Worm (Caenorhabditis elegans): ENCODE data around the gene F36H1.11.

Gene F36H1.11

DNA sequence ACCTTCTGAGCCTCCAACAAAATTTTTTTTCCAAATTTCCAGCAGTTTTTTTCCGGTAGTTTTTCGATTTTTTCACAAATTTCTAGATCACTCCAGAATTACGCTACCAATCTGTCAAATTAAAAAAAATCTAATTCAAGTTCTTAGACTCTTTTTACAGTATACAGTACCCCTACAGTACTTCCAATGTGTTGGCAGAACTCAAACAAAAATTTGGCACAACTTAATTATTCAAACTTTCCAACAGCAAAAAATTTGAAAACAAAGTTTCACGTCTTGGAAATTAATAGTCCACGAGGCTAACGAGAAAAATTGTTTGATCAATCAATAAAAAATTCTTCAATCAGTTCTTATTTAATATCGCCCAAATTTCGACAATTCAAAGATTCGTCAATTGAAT is 835 bp downstream of the F36H1.11 start, which contains the start of gene F36H1.3:
TSS of gene F36H1.3 (plus strand) at position 323 of the 400 bp plus-strand sequence.
- TF ChIP-seq ccch-3 (GFP tag; optimal IDR thresholded peaks at IDR 0.05) (no peak), nhr-120 (GFP tag; IDR thresholded peaks at IDR 0.05) (no peak), die-1 (tag; optimal IDR thresholded peaks at IDR 0.05) (no peak)

DNA sequence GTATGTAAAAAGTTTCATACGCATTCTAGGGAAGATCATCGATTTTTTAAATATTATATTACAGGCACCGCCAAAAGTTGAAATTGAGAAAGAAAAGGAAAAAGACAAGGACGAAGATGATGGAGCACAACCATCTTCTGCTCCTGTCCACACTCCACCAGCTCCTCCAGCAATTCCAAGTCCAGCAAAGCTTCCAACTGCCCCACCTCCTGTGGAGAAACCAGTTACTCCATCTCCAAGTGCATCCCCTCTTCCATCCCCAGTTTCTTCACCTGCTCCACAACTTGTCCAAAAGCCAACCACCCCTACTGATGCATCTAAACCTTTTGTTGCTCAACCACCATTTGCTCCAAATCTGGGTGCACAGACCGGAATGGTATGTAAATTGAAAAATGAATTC is 3.0 kb downstream of the F36H1.11 start:
- no peak for TF ChIP-seq hmg-20 (GFP tag; IDR thresholded peaks at IDR 0.05)
- no peak for TF ChIP-seq let-526 (GFP tag; IDR thresholded peaks at IDR 0.05)
- no peak for TF ChIP-seq bed-1 (GFP tag; IDR thresholded peaks at IDR 0.05)
- TF ChIP-seq madf-8 (GFP tag; conservative IDR thresholded peaks at IDR 0.05): no peak
- no peak for TF ChIP-seq F23B12.7 (tag; optimal IDR thresholded peaks at IDR 0.05; ENCODE audit: insufficient read depth)

DNA sequence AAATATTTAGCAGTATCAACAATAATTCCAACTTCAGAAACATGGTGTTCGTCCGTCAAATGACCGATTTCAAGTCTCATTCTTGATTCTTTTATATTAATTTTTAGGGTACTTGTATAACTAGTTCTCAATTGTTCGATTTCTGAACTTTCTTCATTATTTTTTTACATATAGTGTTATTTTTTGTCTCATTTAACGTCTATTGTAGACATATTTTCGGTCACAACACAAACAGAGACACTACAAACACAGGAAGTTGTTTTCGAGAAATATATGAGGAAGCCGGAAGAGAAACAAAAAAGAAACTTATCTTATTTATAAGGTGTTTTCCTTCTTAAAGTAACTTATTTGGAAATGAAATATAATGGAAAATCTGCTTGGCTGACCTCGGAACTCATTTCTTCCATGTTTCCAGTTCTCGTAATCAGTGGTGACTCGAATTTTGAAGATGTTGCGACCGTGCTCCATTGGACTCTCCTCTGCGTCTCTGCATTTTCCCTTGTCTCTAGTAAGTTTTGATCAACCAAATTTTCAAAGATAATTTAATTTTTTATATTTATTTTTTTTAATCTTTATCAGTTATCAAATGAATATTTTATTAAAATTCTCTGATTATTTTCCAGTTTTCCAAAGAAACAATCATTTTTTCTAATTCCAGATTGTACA is 4.8 kb downstream of the F36H1.11 start, which contains the start of the genes F36H1.12 and lin-3:
TSS of gene F36H1.12 (minus strand) at position 51 of the 666 bp plus-strand sequence.
TSS of gene lin-3 (plus strand) at position 657 of the 666 bp plus-strand sequence.
- TF ChIP-seq C06A6.2 (GFP tag; conservative IDR thresholded peaks at IDR 0.05) (no peak), F52B5.7 (tag; optimal IDR thresholded peaks at IDR 0.05) (no peak), lin-26 (GFP tag; IDR thresholded peaks at IDR 0.05) (no peak), attf-5 (GFP tag; optimal IDR thresholded peaks at IDR 0.05) (no peak), snpc-4 (GFP tag; optimal IDR thresholded peaks at IDR 0.05) (no peak), snpc-4 (tag; optimal IDR thresholded peaks at IDR 0.05) (no peak), Y53F4B.3 (GFP tag; IDR thresholded peaks at IDR 0.05) (no peak), egl-44 (GFP tag; IDR thresholded peaks at IDR 0.05) (no peak), lsl-1 (GFP tag; optimal IDR thresholded peaks at IDR 0.05) (peak; percentile 60), F39B2.1 (GFP tag; IDR thresholded peaks at IDR 0.05) (no peak), madf-3 (GFP tag; IDR thresholded peaks at IDR 0.05) (no peak), hmg-20 (GFP tag; IDR thresholded peaks at IDR 0.05) (no peak), ceh-91 (GFP tag; IDR thresholded peaks at IDR 0.05) (no peak), zim-3 (tag; optimal IDR thresholded peaks at IDR 0.05) (no peak), F23B12.7 (tag; optimal IDR thresholded peaks at IDR 0.05; ENCODE audit: insufficient read depth) (no peak), ZK185.1 (tag; optimal IDR thresholded peaks at IDR 0.05; ENCODE audit: poor library complexity, severe bottlenecking) (no peak), aptf-3 (GFP tag; IDR thresholded peaks at IDR 0.05) (no peak), F57A8.1 (GFP tag; optimal IDR thresholded peaks at IDR 0.05) (no peak), F33H1.4 (GFP tag; IDR thresholded peaks at IDR 0.05) (peak; percentile 51; the same call in 1 of the 2 replicates), T26A5.8 (tag; optimal IDR thresholded peaks at IDR 0.05) (no peak), Y95B8A.8 (GFP tag; IDR thresholded peaks at IDR 0.05) (no peak), Y67H2A.10 (GFP tag; conservative IDR thresholded peaks at IDR 0.05) (no peak), nhr-120 (GFP tag; IDR thresholded peaks at IDR 0.05) (no peak), ceh-79 (tag; optimal IDR thresholded peaks at IDR 0.05) (no peak), somi-1 (GFP tag; optimal IDR thresholded peaks at IDR 0.05) (no peak), bed-1 (GFP tag; IDR thresholded peaks at IDR 0.05) (no peak), akir-1 (GFP tag; optimal IDR thresholded peaks at IDR 0.05) (no peak), madf-6 (GFP tag; IDR thresholded peaks at IDR 0.05) (peak; percentile 56; the same call in 1 of the 2 replicates), mel-28 (tag; optimal IDR thresholded peaks at IDR 0.05; ENCODE audit: borderline replicate concordance) (no peak), ekl-4 (GFP tag; IDR thresholded peaks at IDR 0.05) (no peak), T07F8.4 (tag; optimal IDR thresholded peaks at IDR 0.05) (no peak), nhr-90 (tag; optimal IDR thresholded peaks at IDR 0.05) (no peak), hrde-1 (tag; optimal IDR thresholded peaks at IDR 0.05; ENCODE audit: borderline replicate concordance) (no peak), mcd-1 (GFP tag; IDR thresholded peaks at IDR 0.05) (peak; percentile 73), hlh-12 (tag; optimal IDR thresholded peaks at IDR 0.05) (no peak), tbp1 (GFP tag; optimal IDR thresholded peaks at IDR 0.05) (no peak), lir-1 (GFP tag; conservative IDR thresholded peaks at IDR 0.05) (no peak), Y79H2A.3 (GFP tag; conservative IDR thresholded peaks at IDR 0.05) (no peak), lag-1 (GFP tag; IDR thresholded peaks at IDR 0.05) (no peak), ztf-26 (tag; optimal IDR thresholded peaks at IDR 0.05) (no peak)

Measured in whole organism, young adult.